Worm (Caenorhabditis elegans): ENCODE data around the gene fipp-1.

DNA sequence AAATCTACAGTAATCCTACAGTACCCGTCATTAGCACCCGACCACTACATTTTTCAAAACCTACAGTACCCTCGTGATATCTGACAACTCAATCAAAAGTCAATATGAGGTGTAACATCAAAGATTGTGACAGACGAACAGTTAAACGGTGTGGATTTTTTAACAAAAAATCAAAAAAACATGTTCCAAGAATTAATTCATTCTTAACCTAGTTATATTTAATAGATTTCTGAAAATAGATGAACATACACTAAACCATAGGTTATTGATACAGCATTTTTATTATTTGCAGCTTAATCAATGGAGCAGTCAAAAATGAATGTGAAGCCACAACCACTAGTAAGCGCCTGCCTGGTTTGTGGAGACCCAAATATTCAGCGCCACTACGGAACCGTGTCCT, 35.9 kb downstream of the fipp-1 start, which contains the start of gene nhr-118:
- TF ChIP-seq egl-5 (tag; optimal IDR thresholded peaks at IDR 0.05): no peak
- no peak for TF ChIP-seq skn-1 (tag; optimal IDR thresholded peaks at IDR 0.05)
- no peak for TF ChIP-seq daf-12 (tag; optimal IDR thresholded peaks at IDR 0.05)
